Fruit fly (Drosophila melanogaster): ENCODE data around the gene Mau2.

Mau2 gene

dm6 chr3R:15242186-15243045 lies 33.4 kb downstream of the Mau2 start, which contains the start of the genes tefu and Hsc70-4 (continued):
- TF ChIP-seq CHES-1-like (GFP tag; optimal IDR thresholded peaks at IDR 0.05) = peak; percentile 52
- peak; percentile 72 for TF ChIP-seq CG4820 (GFP tag; optimal IDR thresholded peaks at IDR 0.05)
- TF ChIP-seq org-1 (GFP tag; optimal IDR thresholded peaks at IDR 0.05) = no peak
- peak; percentile 11 for TF ChIP-seq BtbVII (GFP tag; optimal IDR thresholded peaks at IDR 0.05)
- TF ChIP-seq CG12299 (tag; optimal IDR thresholded peaks at IDR 0.05) = peak; percentile 27
- TF ChIP-seq pum (GFP tag; optimal IDR thresholded peaks at IDR 0.05) = peak; percentile 69
- TF ChIP-seq nmo (GFP tag; optimal IDR thresholded peaks at IDR 0.05) = peak; percentile 89
- peak; percentile 99 for TF ChIP-seq CG7357 (GFP tag; IDR thresholded peaks at IDR 0.05)
- TF ChIP-seq Bgb (GFP tag; IDR thresholded peaks at IDR 0.05; ENCODE audit: partially characterized antibody) = peak; percentile 28; the same call in 1 of the 2 replicates
- TF ChIP-seq sug (tag; optimal IDR thresholded peaks at IDR 0.05) = peak; percentile 75
- TF ChIP-seq cas (GFP tag; IDR thresholded peaks at IDR 0.05) = no peak; the same call in 1 of the 2 replicates
- no peak for TF ChIP-seq gt (GFP tag; IDR thresholded peaks at IDR 0.05)
- TF ChIP-seq MTF-1 (GFP tag; optimal IDR thresholded peaks at IDR 0.05; ENCODE audit: borderline replicate concordance) = peak; percentile 36
- TF ChIP-seq hbn (GFP tag; IDR thresholded peaks at IDR 0.05; ENCODE audit: partially characterized antibody) = no peak
- TF ChIP-seq schlank (tag; optimal IDR thresholded peaks at IDR 0.05) = peak; percentile 28
- peak; percentile 68 for TF ChIP-seq Rx (GFP tag; IDR thresholded peaks at IDR 0.05)
- peak; percentile 11; the same call in 1 of the 3 replicates for TF ChIP-seq HLH4C (GFP tag; IDR thresholded peaks at IDR 0.05; ENCODE audit: partially characterized antibody)
- no peak for TF ChIP-seq dati (GFP tag; IDR thresholded peaks at IDR 0.05)
- peak; percentile 90 for TF ChIP-seq CG9932 (GFP tag; IDR thresholded peaks at IDR 0.05)
- TF ChIP-seq lab (GFP tag; optimal IDR thresholded peaks at IDR 0.05) = peak; percentile 19
- TF ChIP-seq ase (GFP tag; IDR thresholded peaks at IDR 0.05) = peak; percentile 79; the same call in 2 of the 3 replicates
- TF ChIP-seq dimm (GFP tag; IDR thresholded peaks at IDR 0.05) = peak; percentile 32; the same call in 1 of the 2 replicates
- TF ChIP-seq dm (GFP tag; optimal IDR thresholded peaks at IDR 0.05) = peak; percentile 61
- TF ChIP-seq Sox102F (GFP tag; optimal IDR thresholded peaks at IDR 0.05) = no peak
- TF ChIP-seq yki (optimal IDR thresholded peaks at IDR 0.05) = no peak
- TF ChIP-seq Gsc (GFP tag; IDR thresholded peaks at IDR 0.05) = peak; percentile 42; the same call in 1 of the 2 replicates
- TF ChIP-seq vnd (GFP tag; IDR thresholded peaks at IDR 0.05; ENCODE audit: partially characterized antibody) = no peak
- TF ChIP-seq CG17359 (tag; optimal IDR thresholded peaks at IDR 0.05) = peak; percentile 58
- no peak for TF ChIP-seq CG16813 (GFP tag; IDR thresholded peaks at IDR 0.05; ENCODE audit: partially characterized antibody)
- TF ChIP-seq exex (tag; optimal IDR thresholded peaks at IDR 0.05) = peak; percentile 30
- TF ChIP-seq CG17361 (GFP tag; IDR thresholded peaks at IDR 0.05) = peak; percentile 91
- no peak for TF ChIP-seq CG2678 (tag; optimal IDR thresholded peaks at IDR 0.05)
- peak; percentile 12 for TF ChIP-seq CG31441 (GFP tag; IDR thresholded peaks at IDR 0.05)
- TF ChIP-seq prd (optimal IDR thresholded peaks at IDR 0.05) = no peak
- peak; percentile 88 for TF ChIP-seq prd (GFP tag; IDR thresholded peaks at IDR 0.05)
- no peak for TF ChIP-seq oc (tag; optimal IDR thresholded peaks at IDR 0.05)
- peak; percentile 61; the same call in 1 of the 2 replicates for TF ChIP-seq CG14014 (GFP tag; IDR thresholded peaks at IDR 0.05)
- no peak for TF ChIP-seq CG6813 (GFP tag; optimal IDR thresholded peaks at IDR 0.05)
- TF ChIP-seq Gug (GFP tag; IDR thresholded peaks at IDR 0.05) = peak; percentile 92
- TF ChIP-seq CG16863 (GFP tag; optimal IDR thresholded peaks at IDR 0.05) = peak; percentile 29
- no peak for TF ChIP-seq bsh (GFP tag; optimal IDR thresholded peaks at IDR 0.05)
- TF ChIP-seq CG13624 (GFP tag; optimal IDR thresholded peaks at IDR 0.05) = peak; percentile 48
- TF ChIP-seq Atf3 (GFP tag; optimal IDR thresholded peaks at IDR 0.05) = peak; percentile 71
- TF ChIP-seq HmgD (GFP tag; optimal IDR thresholded peaks at IDR 0.05) = peak; percentile 34
- no peak for TF ChIP-seq Nf-YB (GFP tag; optimal IDR thresholded peaks at IDR 0.05)
- TF ChIP-seq CG8388 (GFP tag; optimal IDR thresholded peaks at IDR 0.05) = peak; percentile 50
- TF ChIP-seq Sry-δ (GFP tag; optimal IDR thresholded peaks at IDR 0.05) = peak; percentile 53
- peak; percentile 80 for TF ChIP-seq CG30431 (GFP tag; optimal IDR thresholded peaks at IDR 0.05)

Measured in whole organism, embryonic.